Worm (Caenorhabditis elegans): ENCODE data around the gene apc-10.

- no peak for TF ChIP-seq sem-2 (GFP tag; optimal IDR thresholded peaks at IDR 0.05)
- TF ChIP-seq mab-5 (tag; optimal IDR thresholded peaks at IDR 0.05): no peak
- TF ChIP-seq pha-4 (tag; optimal IDR thresholded peaks at IDR 0.05): no peak
- no peak for TF ChIP-seq unc-39 (tag; optimal IDR thresholded peaks at IDR 0.05)
- TF ChIP-seq lin-32 (GFP tag; optimal IDR thresholded peaks at IDR 0.05): no peak
- TF ChIP-seq tbx-8 (GFP tag; optimal IDR thresholded peaks at IDR 0.05): no peak
- no peak for TF ChIP-seq nhr-76 (tag; optimal IDR thresholded peaks at IDR 0.05)
- no peak for TF ChIP-seq blmp-1 (tag; optimal IDR thresholded peaks at IDR 0.05)
- no peak for TF ChIP-seq nhr-237 (tag; optimal IDR thresholded peaks at IDR 0.05)
- TF ChIP-seq zip-8 (tag; optimal IDR thresholded peaks at IDR 0.05): no peak
- no peak for TF ChIP-seq ces-1 (GFP tag; optimal IDR thresholded peaks at IDR 0.05)
- TF ChIP-seq unc-62 (GFP tag; optimal IDR thresholded peaks at IDR 0.05): no peak
- TF ChIP-seq lsy-2 (tag; optimal IDR thresholded peaks at IDR 0.05): no peak
Observed at ce11 chrV:10414610-10415009, 11.5 kb downstream of the apc-10 start, which contains the start of gene F15H10.9.

All from whole organism, mixed stage, embryonic.